Worm (Caenorhabditis elegans): ENCODE results near the gene B0250.7.

Gene B0250.7

ce11 chrV:20479013-20479739 is 3.3 kb upstream of the B0250.7 start, which contains the start of the genes calf-1 and rpl-2 (continued):
- no peak for TF ChIP-seq F57C9.4 (tag; optimal IDR thresholded peaks at IDR 0.05)
- TF ChIP-seq snpc-1.3 (tag; optimal IDR thresholded peaks at IDR 0.05; ENCODE audit: insufficient read depth) = peak; percentile 51
- TF ChIP-seq tbp1 (GFP tag; optimal IDR thresholded peaks at IDR 0.05) = peak; percentile 13
- no peak for TF ChIP-seq ceh-100 (GFP tag; IDR thresholded peaks at IDR 0.05)
- TF ChIP-seq lsl-1 (GFP tag; optimal IDR thresholded peaks at IDR 0.05) = peak; percentile 37
- TF ChIP-seq bed-1 (GFP tag; IDR thresholded peaks at IDR 0.05) = no peak
- no peak for TF ChIP-seq madf-3 (GFP tag; IDR thresholded peaks at IDR 0.05)
- no peak for TF ChIP-seq F52B5.7 (tag; optimal IDR thresholded peaks at IDR 0.05)
- peak; percentile 53 for TF ChIP-seq F23B12.7 (tag; optimal IDR thresholded peaks at IDR 0.05; ENCODE audit: insufficient read depth)
- TF ChIP-seq mcd-1 (GFP tag; IDR thresholded peaks at IDR 0.05) = peak; percentile 20; the same call in 1 of the 2 replicates
- TF ChIP-seq F49E8.2 (tag; optimal IDR thresholded peaks at IDR 0.05; ENCODE audit: insufficient read depth) = no peak
- TF ChIP-seq nfya-2 (GFP tag; IDR thresholded peaks at IDR 0.05) = no peak
- TF ChIP-seq F37B4.10 (GFP tag; IDR thresholded peaks at IDR 0.05) = no peak
- TF ChIP-seq egrh-3 (GFP tag; IDR thresholded peaks at IDR 0.05) = 0 out of 2 replicates have a peak, but pooled peaks have one; percentile 15
- TF ChIP-seq F55B11.4 (tag; optimal IDR thresholded peaks at IDR 0.05; ENCODE audit: borderline replicate concordance, insufficient read depth) = no peak
- no peak for TF ChIP-seq ztf-25 (GFP tag; IDR thresholded peaks at IDR 0.05)
- TF ChIP-seq lin-40 (tag; optimal IDR thresholded peaks at IDR 0.05) = peak; percentile 24
- TF ChIP-seq D2030.7 (GFP tag; IDR thresholded peaks at IDR 0.05) = peak; percentile 69; the same call in 1 of the 2 replicates
- TF ChIP-seq madf-6 (GFP tag; IDR thresholded peaks at IDR 0.05) = peak; percentile 60; the same call in 1 of the 2 replicates
- no peak for TF ChIP-seq T07F8.4 (tag; optimal IDR thresholded peaks at IDR 0.05)
- peak; percentile 51 for TF ChIP-seq attf-5 (GFP tag; optimal IDR thresholded peaks at IDR 0.05)
- peak; percentile 34; the same call in 1 of the 2 replicates for TF ChIP-seq ekl-4 (GFP tag; IDR thresholded peaks at IDR 0.05)
- no peak for TF ChIP-seq ztf-22 (GFP tag; optimal IDR thresholded peaks at IDR 0.05)
- TF ChIP-seq nfya-1 (tag; optimal IDR thresholded peaks at IDR 0.05; ENCODE audit: borderline replicate concordance, insufficient read depth) = no peak
- TF ChIP-seq ccch-3 (GFP tag; optimal IDR thresholded peaks at IDR 0.05) = no peak
- TF ChIP-seq dox-1 (GFP tag; IDR thresholded peaks at IDR 0.05) = no peak
- peak; percentile 7 for TF ChIP-seq madf-10 (tag; optimal IDR thresholded peaks at IDR 0.05)
- TF ChIP-seq snpc-1.1 (tag; optimal IDR thresholded peaks at IDR 0.05; ENCODE audit: insufficient read depth) = no peak

DNA sequence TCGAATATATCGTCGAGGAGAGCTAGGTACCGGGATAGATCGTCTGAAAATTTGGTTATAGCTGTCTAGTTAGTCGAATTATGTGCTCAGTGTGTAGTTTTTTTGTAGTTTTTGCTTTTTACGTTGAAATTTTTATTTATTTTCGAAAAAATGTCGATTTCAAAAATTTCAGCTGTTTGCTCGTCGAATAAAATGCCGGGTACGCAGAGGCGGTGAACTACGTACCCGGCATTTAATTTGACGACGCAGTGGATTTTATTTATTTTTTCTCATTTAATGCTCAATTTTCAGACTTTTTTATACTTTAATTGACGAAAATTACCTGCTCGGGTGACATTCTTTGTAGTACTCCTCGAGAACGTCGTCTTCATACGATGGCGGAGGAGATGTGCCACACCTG is 1.1 kb upstream of the B0250.7 start:
- TF ChIP-seq F33H1.4 (GFP tag; IDR thresholded peaks at IDR 0.05) (peak; percentile 43), dpl-1 (GFP tag; optimal IDR thresholded peaks at IDR 0.05) (no peak), K12H6.12 (tag; optimal IDR thresholded peaks at IDR 0.05) (no peak), madf-6 (GFP tag; IDR thresholded peaks at IDR 0.05) (peak; percentile 42; the same call in 1 of the 2 replicates), efl-1 (GFP tag; optimal IDR thresholded peaks at IDR 0.05) (no peak), snpc-4 (GFP tag; optimal IDR thresholded peaks at IDR 0.05) (no peak), snpc-4 (tag; optimal IDR thresholded peaks at IDR 0.05) (no peak)

ce11 chrV:20476514-20476913 is 653 bp upstream of the B0250.7 start:
- TF ChIP-seq ztf-3 (GFP tag; optimal IDR thresholded peaks at IDR 0.05) = no peak
- TF ChIP-seq madf-3 (GFP tag; IDR thresholded peaks at IDR 0.05) = no peak
- TF ChIP-seq hsf-1 (GFP tag; IDR thresholded peaks at IDR 0.05) = no peak
- TF ChIP-seq madf-6 (GFP tag; IDR thresholded peaks at IDR 0.05) = peak; percentile 89
- TF ChIP-seq lsl-1 (GFP tag; optimal IDR thresholded peaks at IDR 0.05) = peak; percentile 85
- peak; percentile 88 for TF ChIP-seq F33H1.4 (GFP tag; IDR thresholded peaks at IDR 0.05)
- TF ChIP-seq madf-8 (GFP tag; conservative IDR thresholded peaks at IDR 0.05) = peak; percentile 56
- TF ChIP-seq mxl-1 (tag; optimal IDR thresholded peaks at IDR 0.05) = no peak
- no peak for TF ChIP-seq ceh-58 (GFP tag; IDR thresholded peaks at IDR 0.05)
- no peak for TF ChIP-seq dox-1 (GFP tag; IDR thresholded peaks at IDR 0.05)
- peak; percentile 80 for TF ChIP-seq xnd-1 (tag; optimal IDR thresholded peaks at IDR 0.05)
- peak; percentile 73 for TF ChIP-seq D2030.7 (GFP tag; IDR thresholded peaks at IDR 0.05)
- peak; percentile 35 for TF ChIP-seq efl-1 (GFP tag; optimal IDR thresholded peaks at IDR 0.05)
- TF ChIP-seq mcd-1 (GFP tag; IDR thresholded peaks at IDR 0.05) = no peak
- TF ChIP-seq ceh-91 (GFP tag; IDR thresholded peaks at IDR 0.05) = peak; percentile 62
- TF ChIP-seq K12H6.12 (tag; optimal IDR thresholded peaks at IDR 0.05) = no peak
- no peak for TF ChIP-seq ceh-27 (GFP tag; optimal IDR thresholded peaks at IDR 0.05)
- TF ChIP-seq bed-1 (GFP tag; IDR thresholded peaks at IDR 0.05) = no peak
- TF ChIP-seq F49E8.2 (tag; optimal IDR thresholded peaks at IDR 0.05; ENCODE audit: insufficient read depth) = no peak
